Worm (Caenorhabditis elegans): ENCODE results near the gene F08C6.18.

DNA sequence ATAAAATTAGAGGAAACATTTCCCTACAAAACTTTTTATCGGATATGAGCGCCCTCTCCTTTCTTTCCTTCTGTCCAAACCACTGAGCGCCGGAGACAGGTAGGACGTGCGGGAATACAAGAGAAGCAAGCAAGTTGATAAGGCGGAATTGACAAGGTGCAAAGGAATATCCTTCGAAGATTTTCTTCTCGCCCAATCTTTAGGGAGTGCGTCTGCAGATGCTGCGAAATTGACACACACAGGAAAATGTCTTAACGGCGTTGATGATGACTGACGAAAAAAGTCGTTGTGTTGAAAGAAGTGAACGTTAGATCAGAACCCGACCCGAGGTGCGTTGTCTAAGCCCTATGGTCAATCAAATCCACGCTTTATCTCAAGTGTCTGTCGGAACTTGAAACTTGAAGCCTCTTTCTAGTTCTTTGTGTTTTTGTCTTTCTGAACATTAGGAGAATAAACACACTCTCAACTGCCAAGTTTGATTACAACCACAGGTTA is 14.4 kb upstream of the F08C6.18 start:
- TF ChIP-seq unc-39 (tag; optimal IDR thresholded peaks at IDR 0.05) = no peak
- TF ChIP-seq lin-32 (GFP tag; optimal IDR thresholded peaks at IDR 0.05) = no peak
- no peak for TF ChIP-seq snpc-4 (tag; optimal IDR thresholded peaks at IDR 0.05)
- TF ChIP-seq blmp-1 (tag; optimal IDR thresholded peaks at IDR 0.05) = no peak
